Fruit fly (Drosophila melanogaster): ENCODE data around the gene CG31323.
A peak's percentile ranks its signal among the peaks of the same experiment; 100 is the strongest.

The CG31323 gene

DNA sequence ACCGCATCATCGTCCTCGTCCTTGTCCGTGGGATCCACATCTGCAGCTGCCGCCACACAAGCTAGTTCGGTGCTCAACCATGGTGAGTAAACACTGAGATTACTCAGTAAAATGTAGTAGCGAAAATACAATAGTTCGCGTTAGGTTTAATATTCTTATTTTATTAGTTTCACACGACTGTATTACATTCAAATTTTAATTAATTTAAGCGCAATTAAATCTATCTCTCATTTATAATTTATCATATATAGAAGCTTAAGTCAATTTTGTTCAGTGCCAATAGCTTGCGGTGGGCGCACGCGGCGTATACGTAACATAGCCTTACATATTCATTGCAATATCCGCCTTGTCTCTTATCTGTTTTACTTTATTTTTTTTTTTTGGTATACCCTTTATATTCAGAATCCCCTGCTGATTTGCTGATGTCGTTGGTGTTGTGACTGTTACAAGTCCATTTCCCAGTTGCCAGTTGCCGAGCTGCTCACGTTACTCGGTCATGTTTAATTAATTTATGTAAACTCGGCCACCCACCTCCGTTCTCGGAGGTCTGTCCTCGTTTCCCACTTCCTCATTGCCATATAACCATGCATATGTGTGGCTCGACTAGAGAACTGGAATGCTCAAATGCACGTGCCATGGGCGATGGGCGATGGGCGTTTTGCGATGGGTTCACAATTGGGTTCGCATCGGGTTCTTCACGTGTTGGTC lies 45.9 kb upstream of the CG31323 start (continued):
- TF ChIP-seq rib (GFP tag; IDR thresholded peaks at IDR 0.05) (no peak), CG7357 (GFP tag; IDR thresholded peaks at IDR 0.05) (no peak), CG9609 (GFP tag; optimal IDR thresholded peaks at IDR 0.05) (no peak), CG7839 (tag; optimal IDR thresholded peaks at IDR 0.05) (no peak), phol (tag; optimal IDR thresholded peaks at IDR 0.05) (no peak), prd (optimal IDR thresholded peaks at IDR 0.05) (no peak), prd (GFP tag; IDR thresholded peaks at IDR 0.05) (0 out of 3 replicates have a peak, but pooled peaks have one; percentile 3), Hmr (GFP tag; optimal IDR thresholded peaks at IDR 0.05) (no peak), corto (GFP tag; optimal IDR thresholded peaks at IDR 0.05) (no peak), ems (GFP tag; optimal IDR thresholded peaks at IDR 0.05) (no peak), mam (GFP tag; optimal IDR thresholded peaks at IDR 0.05) (no peak), dmrt99B (tag; optimal IDR thresholded peaks at IDR 0.05) (no peak), CG30431 (GFP tag; optimal IDR thresholded peaks at IDR 0.05) (no peak), gsb-n (tag; optimal IDR thresholded peaks at IDR 0.05) (no peak), bab2 (GFP tag; optimal IDR thresholded peaks at IDR 0.05) (no peak), klu (GFP tag; IDR thresholded peaks at IDR 0.05) (no peak), Hmx (GFP tag; optimal IDR thresholded peaks at IDR 0.05) (no peak), Xrp1 (GFP tag; IDR thresholded peaks at IDR 0.05) (no peak), CG11723 (GFP tag; optimal IDR thresholded peaks at IDR 0.05) (no peak), Dad (GFP tag; optimal IDR thresholded peaks at IDR 0.05) (no peak), jigr1 (GFP tag; IDR thresholded peaks at IDR 0.05) (no peak), CG1603 (tag; optimal IDR thresholded peaks at IDR 0.05) (no peak), CG3407 (GFP tag; optimal IDR thresholded peaks at IDR 0.05) (no peak), wor (GFP tag; IDR thresholded peaks at IDR 0.05) (no peak), ac (GFP tag; optimal IDR thresholded peaks at IDR 0.05) (no peak), eyg (GFP tag; optimal IDR thresholded peaks at IDR 0.05) (no peak), dysf (GFP tag; IDR thresholded peaks at IDR 0.05) (0 out of 3 replicates have a peak, but pooled peaks have one; percentile 37), H2.0 (GFP tag; IDR thresholded peaks at IDR 0.05) (no peak), gem (tag; optimal IDR thresholded peaks at IDR 0.05) (no peak), ERR (GFP tag; optimal IDR thresholded peaks at IDR 0.05) (no peak), chinmo (GFP tag; IDR thresholded peaks at IDR 0.05; ENCODE audit: partially characterized antibody) (0 out of 4 replicates have a peak, but pooled peaks have one; percentile 61), Ets65A (GFP tag) (no peak), CG18764 (GFP tag; optimal IDR thresholded peaks at IDR 0.05) (no peak), CG3065 (GFP tag; optimal IDR thresholded peaks at IDR 0.05) (no peak), CG8944 (GFP tag; optimal IDR thresholded peaks at IDR 0.05) (no peak), CG11085 (GFP tag; IDR thresholded peaks at IDR 0.05) (no peak), Max (GFP tag; optimal IDR thresholded peaks at IDR 0.05) (no peak), CG11093 (GFP tag; IDR thresholded peaks at IDR 0.05) (no peak), CG17385 (GFP tag; optimal IDR thresholded peaks at IDR 0.05) (no peak), Sry-δ (GFP tag; optimal IDR thresholded peaks at IDR 0.05) (no peak), Mrtf (GFP tag; IDR thresholded peaks at IDR 0.05) (no peak), CG12769 (tag; optimal IDR thresholded peaks at IDR 0.05) (no peak), CG6175 (GFP tag; IDR thresholded peaks at IDR 0.05) (no peak), CG2120 (GFP tag; optimal IDR thresholded peaks at IDR 0.05) (peak; percentile 5), jing (GFP tag; optimal IDR thresholded peaks at IDR 0.05) (no peak), CG6683 (GFP tag; optimal IDR thresholded peaks at IDR 0.05) (no peak), CG11504 (tag; optimal IDR thresholded peaks at IDR 0.05) (peak; percentile 21), ro (GFP tag; IDR thresholded peaks at IDR 0.05) (no peak), oc (tag; optimal IDR thresholded peaks at IDR 0.05) (no peak), hbn (GFP tag; IDR thresholded peaks at IDR 0.05; ENCODE audit: partially characterized antibody) (no peak), CG18476 (GFP tag; optimal IDR thresholded peaks at IDR 0.05) (no peak)
